Fruit fly (Drosophila melanogaster): ENCODE data around the gene CG42688.

- TF ChIP-seq pan (optimal IDR thresholded peaks at IDR 0.05) (no peak), pan (GFP tag; optimal IDR thresholded peaks at IDR 0.05 in 1 of 2, IDR thresholded peaks at IDR 0.05 in 1 of 2) (no peak), trh (GFP tag; optimal IDR thresholded peaks at IDR 0.05) (no peak), CG18011 (GFP tag; optimal IDR thresholded peaks at IDR 0.05) (no peak), Oaz (GFP tag; IDR thresholded peaks at IDR 0.05) (no peak), HLH4C (GFP tag; IDR thresholded peaks at IDR 0.05; ENCODE audit: partially characterized antibody) (no peak), CG3995 (GFP tag; optimal IDR thresholded peaks at IDR 0.05) (no peak), CG1792 (GFP tag; optimal IDR thresholded peaks at IDR 0.05) (no peak), Dfd (GFP tag; optimal IDR thresholded peaks at IDR 0.05) (no peak), CG30431 (GFP tag; optimal IDR thresholded peaks at IDR 0.05) (no peak), CG8478 (optimal IDR thresholded peaks at IDR 0.05) (no peak), Fer3 (tag; optimal IDR thresholded peaks at IDR 0.05) (no peak), NC2β (GFP tag; optimal IDR thresholded peaks at IDR 0.05) (no peak), tap (tag; optimal IDR thresholded peaks at IDR 0.05) (no peak), ssp (GFP tag; IDR thresholded peaks at IDR 0.05) (no peak)
Observed at dm6 chr2L:19217933-19218332, 35.3 kb upstream of the CG42688 start.

Measured in whole organism, embryonic.